Fruit fly (Drosophila melanogaster) whole organism, wandering third instar larva: ENCODE results near the gene CG17855.
A peak's percentile ranks its signal among the peaks of the same experiment; 100 is the strongest.

ENCODE experiments used
- Abd-B ChIP-seq: fragments of >200 bp; optimal IDR thresholded peaks from 2 replicates; lab custom pipeline; 2017; ENCODE audit warnings: missing biosample characterization, missing genetic modification characterization
- CG32264 ChIP-seq: fragments of 200-800 bp; sonication (Bioruptor generic); optimal IDR thresholded peaks from 2 replicates; lab custom pipeline; 2016; ENCODE audit warnings: missing biosample characterization, missing genetic modification characterization
- CG9705 ChIP-seq: fragments of 200-800 bp; sonication (Bioruptor generic); optimal IDR thresholded peaks from 2 replicates; lab custom pipeline; 2018; ENCODE audit warnings: missing biosample characterization, mild to moderate bottlenecking, missing genetic modification characterization
- CrebA ChIP-seq: fragments of 200-800 bp; sonication (Bioruptor generic); optimal IDR thresholded peaks from 2 replicates; lab custom pipeline; 2016; ENCODE audit warnings: missing biosample characterization, mild to moderate bottlenecking, missing genetic modification characterization, borderline replicate concordance
- Dfd ChIP-seq: fragments of >200 bp; optimal IDR thresholded peaks from 2 replicates; lab custom pipeline; 2017; ENCODE audit warnings: missing biosample characterization, missing genetic modification characterization
- Dif ChIP-seq: fragments of 200-275, 200-300 bp; sonication (Bioruptor generic); optimal IDR thresholded peaks from 2 replicates; lab custom pipeline; 2018; ENCODE audit warnings: missing biosample characterization, missing genetic modification characterization; ENCODE audit not compliant: partially characterized antibody
- GATAd ChIP-seq: sonication (Bioruptor generic); optimal IDR thresholded peaks from 2 replicates; lab custom pipeline; 2016; ENCODE audit warnings: missing biosample characterization, missing genetic modification characterization
- HLH106 ChIP-seq: fragments of 200-800 bp; optimal IDR thresholded peaks from 3 replicates; lab custom pipeline; 2019; ENCODE audit warnings: missing biosample characterization, mild to moderate bottlenecking, missing genetic modification characterization, moderate library complexity
- Hnf4 ChIP-seq: fragments of 200-800 bp; sonication (Bioruptor generic); optimal IDR thresholded peaks from 2 replicates; lab custom pipeline; 2016; ENCODE audit warnings: missing biosample characterization, mild to moderate bottlenecking, missing genetic modification characterization
- Hr78 ChIP-seq: fragments of >200 bp; optimal IDR thresholded peaks from 2 replicates; lab custom pipeline; 2017; ENCODE audit warnings: missing biosample characterization, missing genetic modification characterization
- Hr83 ChIP-seq: fragments of 200-300 bp; sonication (Bioruptor generic); optimal IDR thresholded peaks from 2 replicates; lab custom pipeline; 2016; ENCODE audit warnings: missing biosample characterization, mild to moderate bottlenecking, missing genetic modification characterization, moderate library complexity; ENCODE audit not compliant: poor library complexity, severe bottlenecking
- Jra ChIP-seq: sonication (Bioruptor generic); optimal IDR thresholded peaks from 2 replicates; lab custom pipeline; 2016; ENCODE audit warnings: missing biosample characterization, missing genetic modification characterization
- Mio ChIP-seq: sonication (Bioruptor generic); optimal IDR thresholded peaks from 2 replicates; lab custom pipeline; 2016; ENCODE audit warnings: missing biosample characterization, missing genetic modification characterization
- Myc ChIP-seq: fragments of >200 bp; optimal IDR thresholded peaks from 2 replicates; lab custom pipeline; 2017
- N ChIP-seq: fragments of >200 bp; optimal IDR thresholded peaks from 2 replicates; lab custom pipeline; 2018; ENCODE audit warnings: missing biosample characterization, missing external identifiers, missing genetic modification characterization
- OdsH ChIP-seq: fragments of 200-800 bp; sonication (Bioruptor generic); optimal IDR thresholded peaks from 2 replicates; lab custom pipeline; 2016; ENCODE audit warnings: missing biosample characterization, mild to moderate bottlenecking, missing genetic modification characterization
- Rel ChIP-seq, 2 experiments: fragments of 200-800 bp; sonication (Bioruptor generic) in 1 of 2; optimal IDR thresholded peaks; 2 replicates in 1 of 2; 3 replicates in 1 of 2; lab custom pipeline; 2016 to 2019; ENCODE audit warnings: mild to moderate bottlenecking in 2 of 2, missing biosample characterization in 2 of 2, missing genetic modification characterization in 2 of 2, moderate library complexity in 1 of 2
- Sp1 ChIP-seq: fragments of 200-800 bp; sonication (Bioruptor generic); optimal IDR thresholded peaks from 3 replicates; lab custom pipeline; 2019; ENCODE audit warnings: missing biosample characterization, mild to moderate bottlenecking, missing genetic modification characterization, moderate library complexity
- Vsx2 ChIP-seq: fragments of 200-300, 225-300 bp; sonication (Bioruptor generic); optimal IDR thresholded peaks from 2 replicates; lab custom pipeline; 2018; ENCODE audit warnings: missing biosample characterization, missing genetic modification characterization; ENCODE audit not compliant: partially characterized antibody
- br ChIP-seq: fragments of 200-800 bp; sonication (Bioruptor generic); optimal IDR thresholded peaks from 2 replicates; lab custom pipeline; 2016; ENCODE audit warnings: missing biosample characterization, missing genetic modification characterization
- brk ChIP-seq: fragments of 200-800 bp; sonication (Bioruptor generic); optimal IDR thresholded peaks from 2 replicates; lab custom pipeline; 2016; ENCODE audit warnings: missing biosample characterization, mild to moderate bottlenecking, missing genetic modification characterization
- dl ChIP-seq, 2 experiments: fragments of 175-275, 200-275 bp in 1 of 2; fragments of 200-275 bp in 1 of 2; sonication (Bioruptor generic); optimal IDR thresholded peaks; lab custom pipeline; 2018; ENCODE audit warnings: mild to moderate bottlenecking in 2 of 2, missing biosample characterization in 2 of 2, missing genetic modification characterization in 2 of 2, moderate library complexity in 2 of 2; ENCODE audit not compliant: partially characterized antibody in 2 of 2, insufficient read depth in 1 of 2
- dmrt93B ChIP-seq: fragments of 200-800 bp; sonication (Bioruptor generic); optimal IDR thresholded peaks from 2 replicates; lab custom pipeline; 2018; ENCODE audit warnings: missing biosample characterization, mild to moderate bottlenecking, missing genetic modification characterization
- dsf ChIP-seq: sonication (Bioruptor generic); optimal IDR thresholded peaks from 2 replicates; lab custom pipeline; 2016; ENCODE audit warnings: missing biosample characterization, missing genetic modification characterization, borderline replicate concordance
- ey ChIP-seq: fragments of 200-800 bp; sonication (Bioruptor generic); optimal IDR thresholded peaks from 2 replicates; lab custom pipeline; 2016; ENCODE audit warnings: missing biosample characterization, missing genetic modification characterization
- foxo ChIP-seq, 2 experiments: fragments of 200-800 bp; sonication (Bioruptor generic); optimal IDR thresholded peaks; 2 replicates in 1 of 2; 3 replicates in 1 of 2; lab custom pipeline; 2016 to 2017; ENCODE audit warnings: missing biosample characterization in 2 of 2, missing genetic modification characterization in 2 of 2
- fru ChIP-seq: fragments of 200-800 bp; sonication (Bioruptor generic); optimal IDR thresholded peaks from 3 replicates; lab custom pipeline; 2016; ENCODE audit warnings: missing biosample characterization, mild to moderate bottlenecking, missing genetic modification characterization
- h ChIP-seq: fragments of 200-800 bp; sonication (Bioruptor generic); optimal IDR thresholded peaks from 3 replicates; lab custom pipeline; 2016; ENCODE audit warnings: missing biosample characterization, mild to moderate bottlenecking, missing genetic modification characterization
- jim ChIP-seq: fragments of 175-275, 200-325 bp; sonication (Bioruptor generic); optimal IDR thresholded peaks from 2 replicates; lab custom pipeline; 2016; ENCODE audit warnings: missing biosample characterization, mild to moderate bottlenecking, missing genetic modification characterization
- lola ChIP-seq: fragments of >200 bp; optimal IDR thresholded peaks from 2 replicates; lab custom pipeline; 2017; ENCODE audit warnings: missing biosample characterization, missing genetic modification characterization
- pan ChIP-seq: fragments of >200 bp; optimal IDR thresholded peaks from 2 replicates; lab custom pipeline; 2017
- psq ChIP-seq: fragments of 200-800 bp; sonication (Bioruptor generic); optimal IDR thresholded peaks from 3 replicates; lab custom pipeline; 2017; ENCODE audit warnings: missing biosample characterization, mild to moderate bottlenecking, missing genetic modification characterization, moderate library complexity
- rgr ChIP-seq: fragments of 200-800 bp; sonication (Bioruptor generic); optimal IDR thresholded peaks from 3 replicates; lab custom pipeline; 2016; ENCODE audit warnings: missing biosample characterization, mild to moderate bottlenecking, missing genetic modification characterization
- sage ChIP-seq: fragments of 200-800 bp; sonication (Bioruptor generic); optimal IDR thresholded peaks from 2 replicates; lab custom pipeline; 2016; ENCODE audit warnings: missing biosample characterization, mild to moderate bottlenecking, missing genetic modification characterization
- sv ChIP-seq: fragments of 200-800 bp; sonication (Bioruptor generic); optimal IDR thresholded peaks from 3 replicates; lab custom pipeline; 2016; ENCODE audit warnings: missing biosample characterization, missing genetic modification characterization
- tai ChIP-seq: sonication (Bioruptor generic); optimal IDR thresholded peaks from 2 replicates; lab custom pipeline; 2016; ENCODE audit warnings: missing biosample characterization, missing genetic modification characterization
- usp ChIP-seq: fragments of >200 bp; optimal IDR thresholded peaks from 2 replicates; lab custom pipeline; 2017; ENCODE audit warnings: missing biosample characterization, missing genetic modification characterization
- woc ChIP-seq: sonication (Bioruptor generic); optimal IDR thresholded peaks from 2 replicates; lab custom pipeline; 2016; ENCODE audit warnings: missing biosample characterization, mild to moderate bottlenecking, missing genetic modification characterization

CG17855 gene

DNA sequence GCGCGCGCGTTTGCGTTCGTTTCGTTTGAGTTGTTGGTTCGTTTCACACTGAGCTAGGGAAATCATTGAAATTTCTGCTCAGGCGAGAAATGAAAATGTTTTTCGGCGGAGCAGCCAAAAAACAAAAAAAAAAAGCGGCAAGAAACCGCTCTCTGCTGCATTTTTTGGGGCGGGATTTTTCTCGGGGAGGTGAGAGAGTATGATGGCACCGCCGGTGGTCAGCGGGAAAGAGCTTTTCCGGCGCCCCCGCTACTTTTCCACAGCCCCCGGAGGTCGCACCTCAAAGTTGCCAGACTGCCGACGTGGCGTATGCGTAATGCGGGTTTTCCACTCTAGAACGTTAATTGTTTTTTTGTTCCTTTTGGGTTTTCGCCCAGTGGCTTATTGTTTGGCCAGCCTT, 25.1 kb downstream of the CG17855 start, which contains the start of gene CG46468:
Gene CG46468, minus strand, starts transcription at position 52 of the 400 bp plus-strand sequence.
- TF ChIP-seq brk (GFP tag; lab: Kevin White, UChicago) (no peak), foxo (GFP tag; optimal IDR thresholded peaks at IDR 0.05; lab: Kevin White, UChicago) (no peak), OdsH (no peak), CrebA (no peak), br (GFP tag; lab: Kevin White, UChicago) (no peak), dl (GFP tag; optimal IDR thresholded peaks at IDR 0.05; lab: Kevin White, UChicago; ENCODE audit: insufficient read depth in 1 of 2, partially characterized antibody in 2 of 2) (no peak), woc (GFP tag; lab: Kevin White, UChicago) (no peak), psq (no peak), dsf (no peak), GATAd (no peak), tai (no peak), Jra (GFP tag; lab: Kevin White, UChicago) (no peak), rgr (no peak), HLH106 (tag; lab: Kevin White, UChicago) (no peak), jim (GFP tag; lab: Kevin White, UChicago) (no peak), Hr78 (GFP tag; lab: Kevin White, UChicago) (no peak), sage (GFP tag; lab: Kevin White, UChicago) (no peak), N (no peak), h (GFP tag; lab: Kevin White, UChicago) (no peak)
- TF ChIP-seq, all 38 proteins: peak for 0

DNA sequence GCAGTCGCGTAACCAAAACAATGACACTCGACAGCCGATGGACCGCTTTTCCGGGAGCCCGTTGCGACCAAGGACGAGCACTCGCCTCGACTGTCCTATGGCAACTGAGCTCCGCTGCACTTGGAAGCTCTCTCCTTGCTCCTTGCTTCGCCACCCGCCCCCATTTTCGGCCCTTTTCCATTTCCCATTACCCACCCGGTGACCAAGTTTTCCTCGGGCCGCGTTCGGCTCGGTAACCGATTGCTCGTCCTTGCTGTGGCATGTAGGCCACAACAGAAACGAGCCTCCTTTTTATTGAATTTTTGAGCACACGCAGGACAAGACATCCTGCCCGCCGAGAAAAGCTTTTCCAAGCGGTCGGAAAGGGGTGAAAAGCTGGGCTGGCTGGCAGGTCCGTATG, 26.3 kb downstream of the CG17855 start, which contains the start of gene jp:
Gene jp, minus strand, starts transcription at position 95 of the 400 bp plus-strand sequence.
- TF ChIP-seq N (no peak), tai (no peak), psq (no peak), jim (GFP tag; lab: Kevin White, UChicago) (no peak), Hr78 (GFP tag; lab: Kevin White, UChicago) (no peak), foxo (GFP tag; optimal IDR thresholded peaks at IDR 0.05; lab: Kevin White, UChicago) (no peak), pan (lab: Kevin White, UChicago) (no peak)

DNA sequence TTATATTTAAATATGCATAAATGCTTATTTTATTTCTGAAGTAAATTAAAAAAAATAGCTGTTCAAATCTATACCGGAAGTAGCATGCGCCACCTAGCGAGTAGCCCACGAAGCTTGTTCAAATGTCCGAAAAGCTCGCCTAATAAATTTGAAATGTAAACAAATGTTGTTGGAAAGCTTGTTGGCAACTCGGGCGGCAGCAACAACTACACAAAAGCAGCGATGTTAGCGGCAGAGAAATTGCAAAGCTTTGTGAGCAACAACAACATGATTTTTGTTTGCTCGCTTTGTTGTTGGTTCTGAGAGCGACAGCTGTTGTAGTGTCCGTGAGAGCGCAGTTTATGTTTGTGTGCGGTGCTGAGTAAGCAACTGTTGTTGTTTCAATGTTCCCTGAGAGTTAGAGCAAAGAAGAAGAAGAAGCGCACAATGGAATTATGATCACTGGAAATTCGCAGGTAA, 27.1 kb downstream of the CG17855 start:
- TF ChIP-seq ey = peak; percentile 44
- TF ChIP-seq CrebA = peak; percentile 81
- peak; percentile 73 for TF ChIP-seq Hnf4 (GFP tag; lab: Kevin White, UChicago)
- TF ChIP-seq jim (GFP tag; lab: Kevin White, UChicago) = no peak
- TF ChIP-seq rgr = peak; percentile 97
- TF ChIP-seq woc (GFP tag; lab: Kevin White, UChicago) = peak; percentile 46
- TF ChIP-seq lola (GFP tag; lab: Kevin White, UChicago) = no peak
- TF ChIP-seq brk (GFP tag; lab: Kevin White, UChicago) = peak; percentile 89
- TF ChIP-seq GATAd = no peak
- TF ChIP-seq h (GFP tag; lab: Kevin White, UChicago) = peak; percentile 92
- TF ChIP-seq tai = peak; percentile 14
- peak; percentile 78 for TF ChIP-seq CG32264
- peak; percentile 89 for TF ChIP-seq br (GFP tag; lab: Kevin White, UChicago)
- TF ChIP-seq usp (GFP tag; lab: Kevin White, UChicago) = no peak
- no peak for TF ChIP-seq Hr78 (GFP tag; lab: Kevin White, UChicago)
- TF ChIP-seq sage (GFP tag; lab: Kevin White, UChicago) = peak; percentile 90
- peak; percentile 80 for TF ChIP-seq HLH106 (tag; lab: Kevin White, UChicago)
- peak; percentile 75 for TF ChIP-seq psq
- peak; percentile 91 for TF ChIP-seq dmrt93B (GFP tag; lab: Kevin White, UChicago)
- peak; percentile 90 for TF ChIP-seq OdsH
- TF ChIP-seq sv (GFP tag; lab: Kevin White, UChicago) = peak; percentile 90
- TF ChIP-seq Jra (GFP tag; lab: Kevin White, UChicago) = peak; percentile 30
- peak; percentile 88 for TF ChIP-seq Hr83 (GFP tag; lab: Kevin White, UChicago)
- TF ChIP-seq dsf = peak; percentile 26
- peak; percentile 75 for TF ChIP-seq Mio (GFP tag; lab: Kevin White, UChicago)
- no peak for TF ChIP-seq Dif
- no peak for TF ChIP-seq Dfd
- TF ChIP-seq Myc (lab: Kevin White, UChicago) = peak; percentile 12
- TF ChIP-seq Rel (GFP tag; optimal IDR thresholded peaks at IDR 0.05; lab: Kevin White, UChicago) = peak; percentile 87
- TF ChIP-seq Rel (tag; optimal IDR thresholded peaks at IDR 0.05; lab: Kevin White, UChicago) = peak; percentile 67
- no peak for TF ChIP-seq Vsx2 (GFP tag; lab: Kevin White, UChicago)
- TF ChIP-seq N = no peak
- TF ChIP-seq foxo (GFP tag; optimal IDR thresholded peaks at IDR 0.05; lab: Kevin White, UChicago) = peak in 1 of 2 experiments; percentile 83
- peak; percentile 92 for TF ChIP-seq Sp1
- TF ChIP-seq pan (lab: Kevin White, UChicago) = no peak
- peak; percentile 81 for TF ChIP-seq fru
- TF ChIP-seq CG9705 (GFP tag; lab: Kevin White, UChicago) = peak; percentile 92
- TF ChIP-seq dl (GFP tag; optimal IDR thresholded peaks at IDR 0.05; lab: Kevin White, UChicago; ENCODE audit: insufficient read depth in 1 of 2, partially characterized antibody in 2 of 2) = peak in 1 of 2 experiments; percentile 16
- no peak for TF ChIP-seq Abd-B (GFP tag; lab: Kevin White, UChicago)
